Worm (Caenorhabditis elegans) whole organism, L4 larva: Measurements from ENCODE around the gene col-178.

ENCODE experiments used
- F10B5.3 ChIP-seq: sonication (generic microtip); optimal IDR thresholded peaks from 2 replicates; lab custom pipeline; 2016; ENCODE audit warnings: mild to moderate bottlenecking, missing genetic modification characterization, missing compliant biosample characterization
- R02D3.7 ChIP-seq: fragments of 150-350 bp; sonication (generic microtip); optimal IDR thresholded peaks from 3 replicates; lab custom pipeline; 2014; ENCODE audit warnings: missing biosample characterization, missing genetic modification characterization
- Y105C5A.15 ChIP-seq: fragments of 200-800 bp; sonication (Bioruptor generic); IDR thresholded peaks from 2 replicates; pipeline ENCODE4 v1.3.6; 2022; ENCODE audit warnings: missing genetic modification characterization, missing compliant biosample characterization
- Y48G9A.11 ChIP-seq: fragments of 200-800 bp; sonication (Bioruptor generic); IDR thresholded peaks from 2 replicates; pipeline ENCODE4 v1.3.6; 2022; ENCODE audit warnings: missing genetic modification reagents, missing genetic modification characterization, missing compliant biosample characterization
- ZK337.2 ChIP-seq: fragments of 200-800 bp; sonication (Bioruptor generic); IDR thresholded peaks from 2 replicates; pipeline ENCODE4 v1.3.6; 2022; ENCODE audit warnings: missing genetic modification reagents, missing genetic modification characterization, missing compliant biosample characterization
- aha-1 ChIP-seq: fragments of 150-350 bp; peaks from one replicate; lab custom pipeline; 2014; ENCODE audit warnings: missing biosample characterization, missing genetic modification characterization
- ceh-20 ChIP-seq: fragments of 200-800 bp; sonication (Bioruptor generic); IDR thresholded peaks from 2 replicates; pipeline ENCODE4 v1.3.6; 2022; ENCODE audit warnings: missing genetic modification reagents, missing genetic modification characterization, missing compliant biosample characterization
- ceh-32 ChIP-seq: sonication (generic microtip); optimal IDR thresholded peaks from 2 replicates; lab custom pipeline; 2016; ENCODE audit warnings: mild to moderate bottlenecking, missing genetic modification characterization, missing compliant biosample characterization; ENCODE audit not compliant: poor library complexity
- ceh-44 ChIP-seq: fragments of 200-800 bp; sonication (Bioruptor generic); IDR thresholded peaks from 2 replicates; pipeline ENCODE4 v1.3.6; 2022; ENCODE audit warnings: missing genetic modification reagents, missing genetic modification characterization, missing compliant biosample characterization
- ctbp-1 ChIP-seq: fragments of 200-800 bp; sonication (Bioruptor generic); IDR thresholded peaks from 2 replicates; pipeline ENCODE4 v1.3.6; 2022; ENCODE audit warnings: missing genetic modification reagents, missing genetic modification characterization, missing compliant biosample characterization
- daf-12 ChIP-seq: fragments of 150-350 bp; optimal IDR thresholded peaks from 2 replicates; lab custom pipeline; 2014; ENCODE audit warnings: missing biosample characterization, missing genetic modification reagents, missing genetic modification characterization
- daf-19 ChIP-seq: fragments of 200-800 bp; sonication (Bioruptor generic); conservative IDR thresholded peaks from 2 replicates; pipeline ENCODE4 v1.3.6; 2022; ENCODE audit warnings: missing genetic modification characterization, missing compliant biosample characterization
- daf-8 ChIP-seq: fragments of 200-800 bp; sonication (Bioruptor generic); IDR thresholded peaks from 2 replicates; pipeline ENCODE4 v1.3.6; 2022; ENCODE audit warnings: missing genetic modification characterization, missing compliant biosample characterization
- dmd-6 ChIP-seq: fragments of 200-800 bp; sonication (Bioruptor generic); IDR thresholded peaks from 2 replicates; pipeline ENCODE4 v1.3.6; 2022; ENCODE audit warnings: missing genetic modification reagents, missing genetic modification characterization, missing compliant biosample characterization
- dmd-9 ChIP-seq: fragments of 200-800 bp; sonication (Bioruptor generic); IDR thresholded peaks from 2 replicates; pipeline ENCODE4 v1.3.6; 2022; ENCODE audit warnings: missing genetic modification reagents, missing genetic modification characterization, missing compliant biosample characterization
- duxl-1 ChIP-seq: sonication (generic microtip); optimal IDR thresholded peaks from 2 replicates; lab custom pipeline; 2016; ENCODE audit warnings: mild to moderate bottlenecking, missing genetic modification characterization, moderate library complexity, missing compliant biosample characterization; ENCODE audit not compliant: poor library complexity
- hlh-11 ChIP-seq: fragments of 200-800 bp; sonication (Bioruptor generic); optimal IDR thresholded peaks from 2 replicates; lab custom pipeline; 2018; ENCODE audit warnings: mild to moderate bottlenecking, missing genetic modification characterization, missing compliant biosample characterization
- hlh-30 ChIP-seq: sonication (generic microtip); optimal IDR thresholded peaks from 2 replicates; lab custom pipeline; 2017; ENCODE audit warnings: antibody characterized with exemption, mild to moderate bottlenecking, missing genetic modification characterization, missing compliant biosample characterization; ENCODE audit not compliant: insufficient read depth
- hmg-1.1 ChIP-seq: fragments of 200-800 bp; sonication (Bioruptor generic); IDR thresholded peaks from 2 replicates; pipeline ENCODE4 v1.3.6; 2022; ENCODE audit warnings: missing genetic modification reagents, missing genetic modification characterization, missing compliant biosample characterization
- lin-29 ChIP-seq: fragments of 200-800 bp; sonication (Bioruptor generic); IDR thresholded peaks from 2 replicates; pipeline ENCODE4 v1.3.6; 2022; ENCODE audit warnings: missing genetic modification reagents, missing genetic modification characterization, missing compliant biosample characterization
- lin-38 ChIP-seq: fragments of 200-800 bp; sonication (Bioruptor generic); IDR thresholded peaks from 2 replicates; pipeline ENCODE4 v1.3.6; 2022; ENCODE audit warnings: missing genetic modification reagents, missing genetic modification characterization, missing compliant biosample characterization
- lir-3 ChIP-seq: sonication (generic microtip); optimal IDR thresholded peaks from 2 replicates; lab custom pipeline; 2016; ENCODE audit warnings: mild to moderate bottlenecking, missing genetic modification characterization, missing compliant biosample characterization
- lsy-2 ChIP-seq, 2 experiments: fragments of 150-350 bp in 1 of 2; sonication (generic microtip) in 1 of 2; optimal IDR thresholded peaks; 2 replicates each; lab custom pipeline; 2014 to 2017; ENCODE audit warnings: missing biosample characterization in 2 of 2, missing genetic modification characterization in 2 of 2
- mdl-1 ChIP-seq, 2 experiments: fragments of 150-350 bp in 1 of 2; sonication (generic microtip) in 1 of 2; optimal IDR thresholded peaks; 2 replicates each; lab custom pipeline; 2014 to 2017; ENCODE audit warnings: missing biosample characterization in 2 of 2, missing genetic modification characterization in 2 of 2
- nhr-237 ChIP-seq: sonication (generic microtip); optimal IDR thresholded peaks from 2 replicates; lab custom pipeline; 2017; ENCODE audit warnings: missing biosample characterization, missing genetic modification characterization
- nhr-28 ChIP-seq: fragments of 150-350 bp; optimal IDR thresholded peaks from 2 replicates; lab custom pipeline; 2014; ENCODE audit warnings: missing biosample characterization, missing genetic modification characterization
- nhr-76 ChIP-seq: fragments of 150-350 bp; optimal IDR thresholded peaks from 2 replicates; lab custom pipeline; 2014; ENCODE audit warnings: missing biosample characterization, missing genetic modification characterization
- rbr-2 ChIP-seq: sonication (generic microtip); optimal IDR thresholded peaks from 2 replicates; lab custom pipeline; 2016; ENCODE audit warnings: missing genotype, missing genetic modification characterization, missing compliant biosample characterization
- sdz-12 ChIP-seq: fragments of 200-800 bp; sonication (Bioruptor generic); optimal IDR thresholded peaks from 2 replicates; lab custom pipeline; 2018; ENCODE audit warnings: mild to moderate bottlenecking, missing genetic modification characterization, missing compliant biosample characterization
- skn-1 ChIP-seq: fragments of 150-350 bp; optimal IDR thresholded peaks from 2 replicates; lab custom pipeline; 2014; ENCODE audit warnings: missing biosample characterization, missing genetic modification characterization
- snpc-1.2 ChIP-seq: fragments of 200-800 bp; sonication (Bioruptor generic); IDR thresholded peaks from 2 replicates; pipeline ENCODE4 v1.3.6; 2022; ENCODE audit warnings: missing genetic modification reagents, missing genetic modification characterization, missing compliant biosample characterization
- unc-39 ChIP-seq: sonication (generic microtip); optimal IDR thresholded peaks from 2 replicates; lab custom pipeline; 2017; ENCODE audit warnings: missing biosample characterization, missing genetic modification characterization
- unc-62 ChIP-seq, 3 experiments: fragments of 150-350 bp in 1 of 3; sonication (generic microtip); optimal IDR thresholded peaks in 2 of 3; peaks in 1 of 3; 1 replicate in 1 of 3; 2 replicates in 2 of 3; lab custom pipeline; 2014 to 2017; ENCODE audit warnings: missing biosample characterization in 3 of 3, missing genetic modification characterization in 3 of 3, missing genetic modification reagents in 3 of 3, missing genotype in 1 of 3
- vab-7 ChIP-seq: fragments of 200-800 bp; sonication (Bioruptor generic); IDR thresholded peaks from 2 replicates; pipeline ENCODE4 v1.3.6; 2022; ENCODE audit warnings: missing genetic modification reagents, missing genetic modification characterization, missing compliant biosample characterization
- zfp-2 ChIP-seq: sonication (generic microtip); optimal IDR thresholded peaks from 2 replicates; lab custom pipeline; 2016; ENCODE audit warnings: mild to moderate bottlenecking, missing genetic modification characterization, missing compliant biosample characterization
- zip-2 ChIP-seq: fragments of 150-350 bp; optimal IDR thresholded peaks from 2 replicates; lab custom pipeline; 2014; ENCODE audit warnings: missing biosample characterization, missing genetic modification characterization

The col-178 gene

ce11 chrX:11240585-11241115 lies 41.4 kb downstream of the col-178 start, which contains the start of gene C34F6.10:
Gene C34F6.10, minus strand, starts transcription at chrX:11240635.
- TF ChIP-seq lsy-2 (tag; optimal IDR thresholded peaks at IDR 0.05; lab: Kevin White, UChicago): peak in 1 of 2 experiments; percentile 22
- no peak for TF ChIP-seq zip-2 (tag; lab: Kevin White, UChicago)
- peak; percentile 17 for TF ChIP-seq hlh-11 (tag; lab: Kevin White, UChicago)
- 0 out of 2 replicates have a peak, but pooled peaks have one; percentile 8 for TF ChIP-seq dmd-6 (GFP tag; lab: Robert Waterston, UW)
- no peak for TF ChIP-seq vab-7 (GFP tag; lab: Robert Waterston, UW)
- TF ChIP-seq Y48G9A.11: no peak
- TF ChIP-seq ceh-20 (GFP tag; lab: Robert Waterston, UW): 0 out of 2 replicates have a peak, but pooled peaks have one; percentile 41
- peak; percentile 53 for TF ChIP-seq hlh-30 (tag; lab: Kevin White, UChicago)
- TF ChIP-seq mdl-1 (tag; optimal IDR thresholded peaks at IDR 0.05; lab: Kevin White, UChicago): peak in 1 of 2 experiments; percentile 6

ce11 chrX:11241479-11241878 lies 42.2 kb downstream of the col-178 start:
- no peak for TF ChIP-seq nhr-76 (tag; lab: Kevin White, UChicago)
- peak in 1 of 2 experiments; percentile 32 for TF ChIP-seq lsy-2 (tag; optimal IDR thresholded peaks at IDR 0.05; lab: Kevin White, UChicago)
- TF ChIP-seq hlh-30 (tag; lab: Kevin White, UChicago): peak; percentile 33
- TF ChIP-seq rbr-2: peak; percentile 1
- TF ChIP-seq unc-62 (GFP tag; optimal IDR thresholded peaks at IDR 0.05 in 1 of 2; lab: Kevin White, UChicago): peak in 1 of 2 experiments; percentile 68
- no peak for TF ChIP-seq unc-62 (tag; optimal IDR thresholded peaks at IDR 0.05; lab: Kevin White, UChicago)
- TF ChIP-seq F10B5.3: no peak
- no peak for TF ChIP-seq R02D3.7 (tag; lab: Kevin White, UChicago)
- peak in 1 of 2 experiments; percentile 41 for TF ChIP-seq mdl-1 (tag; optimal IDR thresholded peaks at IDR 0.05; lab: Kevin White, UChicago)
- 0 out of 2 replicates have a peak, but pooled peaks have one; percentile 30 for TF ChIP-seq ctbp-1

DNA sequence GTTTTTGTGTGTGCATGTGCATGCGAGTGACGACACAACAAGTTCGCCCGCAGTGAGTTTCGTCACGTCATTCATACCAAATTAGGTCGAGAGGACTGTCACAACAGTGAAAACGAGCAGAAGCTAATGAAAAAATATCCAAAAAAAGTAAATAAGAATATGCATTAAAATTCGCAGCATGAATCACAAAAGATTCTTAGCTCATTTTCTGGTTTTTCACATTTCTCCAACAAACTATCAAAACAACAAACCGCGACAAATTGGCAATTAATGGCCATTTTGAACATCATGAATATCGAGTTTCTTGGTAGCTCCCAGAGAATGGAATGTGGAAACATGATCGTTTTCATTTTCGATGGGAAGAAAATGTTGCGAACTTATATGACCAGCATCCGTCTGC lies 44.3 kb downstream of the col-178 start:
- TF ChIP-seq nhr-76 (tag; lab: Kevin White, UChicago): no peak
- TF ChIP-seq unc-62 (GFP tag; optimal IDR thresholded peaks at IDR 0.05 in 1 of 2; lab: Kevin White, UChicago): peak in 1 of 2 experiments; percentile 75
- TF ChIP-seq unc-62 (tag; optimal IDR thresholded peaks at IDR 0.05; lab: Kevin White, UChicago): no peak
- TF ChIP-seq ceh-44 (GFP tag; lab: Robert Waterston, UW): no peak
- TF ChIP-seq daf-12 (tag; lab: Kevin White, UChicago): no peak
- no peak for TF ChIP-seq lir-3 (tag; lab: Kevin White, UChicago)
- TF ChIP-seq unc-39 (tag; lab: Kevin White, UChicago): no peak
- TF ChIP-seq lin-38: no peak
- peak; percentile 72 for TF ChIP-seq aha-1 (tag; lab: Kevin White, UChicago)
- no peak for TF ChIP-seq Y105C5A.15 (GFP tag; lab: Robert Waterston, UW)
- no peak for TF ChIP-seq snpc-1.2 (GFP tag; lab: Robert Waterston, UW)
- no peak for TF ChIP-seq daf-8

ce11 chrX:11245056-11245455 lies 45.8 kb downstream of the col-178 start:
- TF ChIP-seq mdl-1 (tag; optimal IDR thresholded peaks at IDR 0.05; lab: Kevin White, UChicago) (no peak), ceh-20 (GFP tag; lab: Robert Waterston, UW) (no peak), sdz-12 (no peak), lin-29 (GFP tag; lab: Robert Waterston, UW) (no peak), nhr-237 (no peak), dmd-9 (GFP tag; lab: Robert Waterston, UW) (no peak), hmg-1.1 (GFP tag; lab: Robert Waterston, UW) (no peak), unc-39 (tag; lab: Kevin White, UChicago) (no peak), unc-62 (GFP tag; optimal IDR thresholded peaks at IDR 0.05 in 1 of 2; lab: Kevin White, UChicago) (no peak), unc-62 (tag; optimal IDR thresholded peaks at IDR 0.05; lab: Kevin White, UChicago) (no peak), duxl-1 (tag; lab: Kevin White, UChicago) (no peak), nhr-28 (tag; lab: Kevin White, UChicago) (no peak), ceh-32 (tag; lab: Kevin White, UChicago) (no peak), lsy-2 (tag; optimal IDR thresholded peaks at IDR 0.05; lab: Kevin White, UChicago) (no peak), ZK337.2 (no peak), zfp-2 (tag; lab: Kevin White, UChicago) (no peak), daf-19 (GFP tag; lab: Robert Waterston, UW) (no peak), skn-1 (no peak)
